Fruit fly (Drosophila melanogaster): ENCODE data around the gene MED30.

Gene MED30

dm6 chr3L:626498-627369 lies 27.2 kb downstream of the MED30 start (continued):
- TF ChIP-seq sc (optimal IDR thresholded peaks at IDR 0.05), result no peak
- TF ChIP-seq sc (GFP tag; optimal IDR thresholded peaks at IDR 0.05), result peak; percentile 11
- peak; percentile 11 for TF ChIP-seq CG4282 (GFP tag; optimal IDR thresholded peaks at IDR 0.05)
- peak; percentile 38 for TF ChIP-seq unpg (GFP tag; optimal IDR thresholded peaks at IDR 0.05)
- TF ChIP-seq peb (GFP tag; IDR thresholded peaks at IDR 0.05), result no peak; the same call in 1 of the 2 replicates
- TF ChIP-seq CG15269 (tag; optimal IDR thresholded peaks at IDR 0.05), result peak; percentile 58
- TF ChIP-seq tgo (GFP tag; IDR thresholded peaks at IDR 0.05), result peak; percentile 67
- TF ChIP-seq B-H2 (GFP tag; optimal IDR thresholded peaks at IDR 0.05), result no peak
- no peak for TF ChIP-seq CG33213 (GFP tag; optimal IDR thresholded peaks at IDR 0.05)
- no peak for TF ChIP-seq Elba2 (GFP tag; optimal IDR thresholded peaks at IDR 0.05)
- TF ChIP-seq sens (GFP tag), result peak; percentile 69
- peak; percentile 18 for TF ChIP-seq fu2 (GFP tag; optimal IDR thresholded peaks at IDR 0.05)
- peak; percentile 36 for TF ChIP-seq ftz-f1 (GFP tag; optimal IDR thresholded peaks at IDR 0.05)
- TF ChIP-seq Ets97D (GFP tag; optimal IDR thresholded peaks at IDR 0.05), result no peak
- peak; percentile 68; the same call in 2 of the 3 replicates for TF ChIP-seq CG34422 (GFP tag; IDR thresholded peaks at IDR 0.05)
- peak in 1 of 2 experiments; percentile 13 for TF ChIP-seq chif (GFP tag; optimal IDR thresholded peaks at IDR 0.05)
- TF ChIP-seq Jarid2 (GFP tag; optimal IDR thresholded peaks at IDR 0.05), result no peak
- peak; percentile 82 for TF ChIP-seq CG10543 (GFP tag; optimal IDR thresholded peaks at IDR 0.05)
- TF ChIP-seq CG10565 (GFP tag; optimal IDR thresholded peaks at IDR 0.05), result no peak
- no peak for TF ChIP-seq CG17186 (GFP tag; optimal IDR thresholded peaks at IDR 0.05)
- TF ChIP-seq Camta (GFP tag; optimal IDR thresholded peaks at IDR 0.05), result peak; percentile 5
- TF ChIP-seq CG6654 (GFP tag; optimal IDR thresholded peaks at IDR 0.05), result peak; percentile 23
- TF ChIP-seq pan (optimal IDR thresholded peaks at IDR 0.05), result no peak
- TF ChIP-seq pan (GFP tag; optimal IDR thresholded peaks at IDR 0.05 in 1 of 2, IDR thresholded peaks at IDR 0.05 in 1 of 2), result peak in 1 of 2 experiments; percentile 65
- TF ChIP-seq esg (GFP tag; conservative IDR thresholded peaks at IDR 0.05), result peak; percentile 56
- peak; percentile 66 for TF ChIP-seq sqz (GFP tag; optimal IDR thresholded peaks at IDR 0.05)
- peak; percentile 96 for TF ChIP-seq sd (tag; optimal IDR thresholded peaks at IDR 0.05)
- TF ChIP-seq CG18011 (GFP tag; optimal IDR thresholded peaks at IDR 0.05), result no peak
- TF ChIP-seq CG6854 (GFP tag; optimal IDR thresholded peaks at IDR 0.05), result peak; percentile 5
- no peak for TF ChIP-seq CG4328 (GFP tag; optimal IDR thresholded peaks at IDR 0.05)
- TF ChIP-seq ranshi (GFP tag; IDR thresholded peaks at IDR 0.05), result peak; percentile 47; the same call in 1 of the 2 replicates
- TF ChIP-seq her (GFP tag; optimal IDR thresholded peaks at IDR 0.05), result no peak
- peak; percentile 58 for TF ChIP-seq B-H1 (GFP tag; IDR thresholded peaks at IDR 0.05)
- TF ChIP-seq CG4360 (GFP tag; IDR thresholded peaks at IDR 0.05), result peak; percentile 52; the same call in 1 of the 2 replicates
- TF ChIP-seq BtbVII (GFP tag; optimal IDR thresholded peaks at IDR 0.05), result peak; percentile 52
- TF ChIP-seq insv (GFP tag; optimal IDR thresholded peaks at IDR 0.05), result no peak
- peak; percentile 12 for TF ChIP-seq Fer2 (tag; optimal IDR thresholded peaks at IDR 0.05)
- peak; percentile 39 for TF ChIP-seq fd96Cb (tag; optimal IDR thresholded peaks at IDR 0.05)
- TF ChIP-seq Mad (GFP tag; optimal IDR thresholded peaks at IDR 0.05), result no peak
- TF ChIP-seq CG13296 (GFP tag; optimal IDR thresholded peaks at IDR 0.05), result no peak
- TF ChIP-seq fd64A (GFP tag; optimal IDR thresholded peaks at IDR 0.05), result no peak
- no peak for TF ChIP-seq CG17568 (GFP tag; optimal IDR thresholded peaks at IDR 0.05)
- peak; percentile 1 for TF ChIP-seq Usf (GFP tag; optimal IDR thresholded peaks at IDR 0.05)
- peak; percentile 38 for TF ChIP-seq CG9609 (GFP tag; optimal IDR thresholded peaks at IDR 0.05)
- TF ChIP-seq Xrp1 (GFP tag; IDR thresholded peaks at IDR 0.05), result peak; percentile 55
- no peak for TF ChIP-seq h (optimal IDR thresholded peaks at IDR 0.05)
- TF ChIP-seq Gsc (GFP tag; IDR thresholded peaks at IDR 0.05), result no peak
- peak; percentile 82; the same call in 1 of the 4 replicates for TF ChIP-seq chinmo (GFP tag; IDR thresholded peaks at IDR 0.05; ENCODE audit: partially characterized antibody)
- no peak for TF ChIP-seq zen2 (GFP tag; IDR thresholded peaks at IDR 0.05; ENCODE audit: partially characterized antibody)

Measured in whole organism, embryonic.